Worm (Caenorhabditis elegans) whole organism, mixed stage, embryonic: Measurements from ENCODE around the gene nlp-78.

Experiments
- M03D4.4 ChIP-seq: sonication (generic microtip); optimal IDR thresholded peaks from 2 replicates; lab custom pipeline; 2017; ENCODE audit warnings: mild to moderate bottlenecking, missing genetic modification characterization, missing compliant biosample characterization
- bed-3 ChIP-seq: fragments of 200-800 bp; sonication (Bioruptor generic); optimal IDR thresholded peaks from 3 replicates; lab custom pipeline; 2018; ENCODE audit warnings: mild to moderate bottlenecking, missing genetic modification characterization, moderate library complexity, missing compliant biosample characterization
- blmp-1 ChIP-seq: fragments of 150-350 bp; optimal IDR thresholded peaks from 2 replicates; lab custom pipeline; 2014; ENCODE audit warnings: missing biosample characterization, missing genetic modification characterization
- ceh-39 ChIP-seq: fragments of 150-350 bp; optimal IDR thresholded peaks from 2 replicates; lab custom pipeline; 2014; ENCODE audit warnings: missing biosample characterization, missing genetic modification characterization
- ces-1 ChIP-seq: fragments of 150-350 bp; optimal IDR thresholded peaks from 2 replicates; lab custom pipeline; 2014; ENCODE audit warnings: missing biosample characterization, missing genetic modification reagents, missing genetic modification characterization
- cnd-1 ChIP-seq: fragments of 200-800 bp; sonication (Bioruptor generic); optimal IDR thresholded peaks from 2 replicates; lab custom pipeline; 2018; ENCODE audit warnings: mild to moderate bottlenecking, missing genetic modification characterization, missing compliant biosample characterization
- drap-1 ChIP-seq: fragments of 200-800 bp; sonication (Bioruptor generic); optimal IDR thresholded peaks from 3 replicates; lab custom pipeline; 2018; ENCODE audit warnings: mild to moderate bottlenecking, missing genetic modification characterization, missing compliant biosample characterization
- elt-1 ChIP-seq: sonication (generic microtip); optimal IDR thresholded peaks from 2 replicates; lab custom pipeline; 2017; ENCODE audit warnings: missing genetic modification characterization, mild to moderate bottlenecking, missing compliant biosample characterization, antibody characterized with exemption, moderate library complexity, borderline replicate concordance; ENCODE audit not compliant: insufficient read depth
- elt-3 ChIP-seq: fragments of 150-350 bp; optimal IDR thresholded peaks from 2 replicates; lab custom pipeline; 2014; ENCODE audit warnings: missing biosample characterization, missing genetic modification characterization
- flh-1 ChIP-seq: fragments of 200-800 bp; sonication (Bioruptor generic); optimal IDR thresholded peaks from 2 replicates; lab custom pipeline; 2018; ENCODE audit warnings: mild to moderate bottlenecking, missing genetic modification characterization, moderate library complexity, missing compliant biosample characterization
- ham-2 ChIP-seq: fragments of 200-800 bp; sonication (Bioruptor generic); optimal IDR thresholded peaks from 2 replicates; lab custom pipeline; 2018; ENCODE audit warnings: mild to moderate bottlenecking, missing genetic modification characterization, missing compliant biosample characterization
- hlh-1 ChIP-seq: fragments of 150-350 bp; optimal IDR thresholded peaks from 2 replicates; lab custom pipeline; 2014; ENCODE audit warnings: missing biosample characterization, missing genetic modification reagents, missing genetic modification characterization
- lin-13 ChIP-seq: fragments of 150-350 bp; optimal IDR thresholded peaks from 2 replicates; lab custom pipeline; 2014; ENCODE audit warnings: missing biosample characterization, missing genetic modification characterization
- lin-32 ChIP-seq: fragments of 200-800 bp; sonication (Bioruptor generic); optimal IDR thresholded peaks from 2 replicates; lab custom pipeline; 2018; ENCODE audit warnings: mild to moderate bottlenecking, missing genetic modification characterization, missing compliant biosample characterization
- mab-5 ChIP-seq: fragments of 150-350 bp; optimal IDR thresholded peaks from 2 replicates; lab custom pipeline; 2014; ENCODE audit warnings: missing biosample characterization, missing genetic modification characterization
- mls-2 ChIP-seq: sonication (generic microtip); optimal IDR thresholded peaks from 2 replicates; lab custom pipeline; 2016; ENCODE audit warnings: mild to moderate bottlenecking, missing genetic modification characterization, moderate library complexity, missing compliant biosample characterization
- nhr-12 ChIP-seq: fragments of 150-350 bp; optimal IDR thresholded peaks from 2 replicates; lab custom pipeline; 2014; ENCODE audit warnings: missing biosample characterization, missing genetic modification characterization
- nhr-2 ChIP-seq: fragments of 150-350 bp; optimal IDR thresholded peaks from 2 replicates; lab custom pipeline; 2014; ENCODE audit warnings: missing biosample characterization, missing genetic modification characterization
- nhr-237 ChIP-seq: fragments of 150-350 bp; optimal IDR thresholded peaks from 2 replicates; lab custom pipeline; 2014; ENCODE audit warnings: missing biosample characterization, missing genetic modification characterization
- nhr-28 ChIP-seq: fragments of 150-350 bp; optimal IDR thresholded peaks from 2 replicates; lab custom pipeline; 2014; ENCODE audit warnings: missing biosample characterization, missing genetic modification characterization
- pha-4 ChIP-seq: fragments of 150-350 bp; optimal IDR thresholded peaks from 2 replicates; lab custom pipeline; 2018; ENCODE audit warnings: missing biosample characterization, missing genetic modification reagents, missing genetic modification characterization
- sem-2 ChIP-seq: fragments of 200-800 bp; sonication (Bioruptor generic); optimal IDR thresholded peaks from 2 replicates; lab custom pipeline; 2018; ENCODE audit warnings: mild to moderate bottlenecking, missing genetic modification characterization, missing compliant biosample characterization
- snpc-4 ChIP-seq: fragments of 150-350 bp; optimal IDR thresholded peaks from 2 replicates; lab custom pipeline; 2014; ENCODE audit warnings: missing biosample characterization, missing genetic modification characterization
- sptf-1 ChIP-seq: sonication (generic microtip); optimal IDR thresholded peaks from 2 replicates; lab custom pipeline; 2017; ENCODE audit warnings: mild to moderate bottlenecking, missing genetic modification characterization, moderate library complexity, missing compliant biosample characterization
- tbx-8 ChIP-seq: fragments of 200-800 bp; sonication (Bioruptor generic); optimal IDR thresholded peaks from 2 replicates; lab custom pipeline; 2018; ENCODE audit warnings: mild to moderate bottlenecking, missing genetic modification characterization, moderate library complexity, missing compliant biosample characterization
- unc-39 ChIP-seq: fragments of 150-350 bp; optimal IDR thresholded peaks from 2 replicates; lab custom pipeline; 2014; ENCODE audit warnings: missing biosample characterization, missing genetic modification characterization
- zip-8 ChIP-seq: fragments of 150-350 bp; optimal IDR thresholded peaks from 2 replicates; lab custom pipeline; 2014; ENCODE audit warnings: missing biosample characterization, missing genetic modification characterization
- ztf-11 ChIP-seq: fragments of 150-350 bp; optimal IDR thresholded peaks from 2 replicates; lab custom pipeline; 2014; ENCODE audit warnings: missing biosample characterization, missing genetic modification characterization

Gene nlp-78

ce11 chrII:9130339-9130738 lies 5.6 kb upstream of the nlp-78 start:
- TF ChIP-seq bed-3 (GFP tag; lab: Kevin White, UChicago) (no peak), lin-32 (GFP tag; lab: Kevin White, UChicago) (no peak), sem-2 (GFP tag; lab: Kevin White, UChicago) (no peak), pha-4 (tag; lab: Kevin White, UChicago) (no peak), M03D4.4 (tag; lab: Kevin White, UChicago) (no peak), nhr-237 (no peak)

- TF ChIP-seq sem-2 (GFP tag; lab: Kevin White, UChicago) (no peak), ces-1 (GFP tag; lab: Kevin White, UChicago) (no peak), mab-5 (tag; lab: Kevin White, UChicago) (no peak), nhr-237 (no peak), nhr-28 (no peak), flh-1 (GFP tag; lab: Kevin White, UChicago) (no peak), cnd-1 (no peak), sptf-1 (tag; lab: Kevin White, UChicago) (no peak), drap-1 (no peak), bed-3 (GFP tag; lab: Kevin White, UChicago) (no peak), mls-2 (tag; lab: Kevin White, UChicago) (no peak), unc-39 (tag; lab: Kevin White, UChicago) (no peak), pha-4 (tag; lab: Kevin White, UChicago) (no peak), blmp-1 (no peak), lin-32 (GFP tag; lab: Kevin White, UChicago) (no peak), ceh-39 (tag; lab: Kevin White, UChicago) (no peak), tbx-8 (GFP tag; lab: Kevin White, UChicago) (no peak)
Observed at ce11 chrII:9131363-9131762, 4.6 kb upstream of the nlp-78 start, which contains the start of gene C16D2.1. C16D2.1 (plus strand) TSS chrII:9131663.

- TF ChIP-seq ces-1 (GFP tag; lab: Kevin White, UChicago) (no peak), flh-1 (GFP tag; lab: Kevin White, UChicago) (no peak), snpc-4 (tag; lab: Kevin White, UChicago) (no peak), elt-1 (tag; lab: Kevin White, UChicago) (no peak), unc-39 (tag; lab: Kevin White, UChicago) (no peak), cnd-1 (no peak)
Observed at ce11 chrII:9132338-9132737, 3.6 kb upstream of the nlp-78 start.

- TF ChIP-seq ces-1 (GFP tag; lab: Kevin White, UChicago) (no peak), bed-3 (GFP tag; lab: Kevin White, UChicago) (no peak), pha-4 (tag; lab: Kevin White, UChicago) (no peak), sptf-1 (tag; lab: Kevin White, UChicago) (no peak), ztf-11 (tag; lab: Kevin White, UChicago) (no peak), flh-1 (GFP tag; lab: Kevin White, UChicago) (no peak), lin-13 (tag; lab: Kevin White, UChicago) (no peak), nhr-2 (tag; lab: Kevin White, UChicago) (no peak), blmp-1 (no peak), lin-32 (GFP tag; lab: Kevin White, UChicago) (no peak), hlh-1 (tag; lab: Kevin White, UChicago) (no peak), elt-3 (tag; lab: Kevin White, UChicago) (no peak)
Observed at ce11 chrII:9137803-9138202, 1.8 kb downstream of the nlp-78 start, which contains the start of gene C16D2.3. C16D2.3 (plus strand) TSS chrII:9138103.

- TF ChIP-seq ztf-11 (tag; lab: Kevin White, UChicago) (no peak), sptf-1 (tag; lab: Kevin White, UChicago) (no peak), ces-1 (GFP tag; lab: Kevin White, UChicago) (no peak), snpc-4 (tag; lab: Kevin White, UChicago) (no peak), blmp-1 (no peak), ham-2 (GFP tag; lab: Kevin White, UChicago) (no peak), elt-3 (tag; lab: Kevin White, UChicago) (no peak)
Observed at ce11 chrII:9139172-9139700, 3.3 kb downstream of the nlp-78 start, which contains the start of gene Y9C2UA.1. Y9C2UA.1 (plus strand) TSS chrII:9139650.

ce11 chrII:9141110-9141509 lies 5.1 kb downstream of the nlp-78 start:
- TF ChIP-seq zip-8 (tag; lab: Kevin White, UChicago) (no peak), drap-1 (no peak), snpc-4 (tag; lab: Kevin White, UChicago) (no peak), hlh-1 (tag; lab: Kevin White, UChicago) (no peak), nhr-12 (tag; lab: Kevin White, UChicago) (no peak), elt-3 (tag; lab: Kevin White, UChicago) (no peak), nhr-28 (no peak), sptf-1 (tag; lab: Kevin White, UChicago) (no peak)
